Fruit fly (Drosophila melanogaster) whole organism, embryonic: ENCODE data around the gene Ptp36E.

Experiments used
- Ada2b ChIP-seq: fragments of 200-800 bp; sonication (Bioruptor generic); IDR thresholded peaks from 2 replicates; pipeline ENCODE4 v1.3.6; 2022; ENCODE audit warnings: missing biosample characterization, missing genetic modification characterization
- Adf1 ChIP-seq: fragments of 200-800 bp; sonication (Bioruptor generic); IDR thresholded peaks from 2 replicates; pipeline ENCODE4 v1.3.6; 2022; ENCODE audit warnings: missing biosample characterization, missing genetic modification characterization
- Awh ChIP-seq: fragments of 200-800 bp; sonication (Bioruptor generic); IDR thresholded peaks from 2 replicates; pipeline ENCODE4, ENCODE4 v1.3.6; 2022; ENCODE audit warnings: missing biosample characterization, missing genetic modification characterization
- B-H1 ChIP-seq: fragments of 200-800 bp; sonication (Bioruptor generic); IDR thresholded peaks from 3 replicates; pipeline ENCODE4 v1.3.6; 2022; ENCODE audit warnings: missing biosample characterization, missing genetic modification characterization
- CG10543 ChIP-seq: fragments of 200-800 bp; sonication (Bioruptor generic); optimal IDR thresholded peaks from 3 replicates; lab custom pipeline; 2017; ENCODE audit warnings: missing biosample characterization, mild to moderate bottlenecking, missing genetic modification characterization, moderate library complexity
- CG2199 ChIP-seq: fragments of 200-800 bp; sonication (Bioruptor generic); IDR thresholded peaks from 3 replicates; pipeline ENCODE4 v1.3.6; 2022; ENCODE audit warnings: missing biosample characterization, missing genetic modification characterization
- CG2875 ChIP-seq: fragments of 200-800 bp; sonication (Bioruptor generic); optimal IDR thresholded peaks from 2 replicates; lab custom pipeline; 2017; ENCODE audit warnings: missing biosample characterization, mild to moderate bottlenecking, missing genetic modification characterization, missing genetic modification reagents
- CG30403 ChIP-seq: fragments of 200-800 bp; sonication (Bioruptor generic); optimal IDR thresholded peaks from 3 replicates; lab custom pipeline; 2016; ENCODE audit warnings: missing biosample characterization, missing genetic modification characterization
- CG32772 ChIP-seq: fragments of 200-800 bp; sonication (Bioruptor generic); IDR thresholded peaks from 2 replicates; pipeline ENCODE4 v1.3.6; 2022; ENCODE audit warnings: missing biosample characterization, missing genetic modification characterization
- CG3726 ChIP-seq: fragments of 200-800 bp; sonication (Bioruptor generic); IDR thresholded peaks from 3 replicates; pipeline ENCODE4, ENCODE4 v1.3.6; 2022; ENCODE audit warnings: missing biosample characterization, missing genetic modification characterization
- CG4328 ChIP-seq: fragments of 200-800 bp; sonication (Bioruptor generic); optimal IDR thresholded peaks from 3 replicates; lab custom pipeline; 2017; ENCODE audit warnings: missing biosample characterization, missing genetic modification reagents, missing genetic modification characterization
- CG4360 ChIP-seq: fragments of 200-800 bp; sonication (Bioruptor generic); IDR thresholded peaks from 2 replicates; pipeline ENCODE4 v1.3.6; 2022; ENCODE audit warnings: missing biosample characterization, missing genetic modification characterization
- CG7372 ChIP-seq: fragments of 200-800 bp; sonication (Bioruptor generic); IDR thresholded peaks from 2 replicates; pipeline ENCODE4 v1.3.6; 2022; ENCODE audit warnings: missing biosample characterization, missing genetic modification characterization
- CG8290 ChIP-seq, 3 experiments: fragments of 200-800 bp; sonication (Bioruptor generic); optimal IDR thresholded peaks; 2 replicates each; lab custom pipeline; 2016 to 2019; ENCODE audit warnings: missing biosample characterization in 3 of 3, missing genetic modification characterization in 3 of 3, mild to moderate bottlenecking in 2 of 3, moderate library complexity in 1 of 3
- CG8478 ChIP-seq: fragments of >200 bp; optimal IDR thresholded peaks from 2 replicates; lab custom pipeline; 2018
- CG8924 ChIP-seq: fragments of 200-800 bp; optimal IDR thresholded peaks from 3 replicates; lab custom pipeline; 2019; ENCODE audit warnings: missing biosample characterization, mild to moderate bottlenecking, missing genetic modification characterization, moderate library complexity
- CG9437 ChIP-seq: fragments of 200-800 bp; sonication (Bioruptor generic); optimal IDR thresholded peaks from 2 replicates; lab custom pipeline; 2018; ENCODE audit warnings: missing biosample characterization, mild to moderate bottlenecking, missing genetic modification characterization
- D ChIP-seq, 2 experiments: fragments of 200-800 bp in 1 of 2; fragments of >200 bp in 1 of 2; sonication (Bioruptor generic) in 1 of 2; optimal IDR thresholded peaks; 2 replicates in 1 of 2; 3 replicates in 1 of 2; lab custom pipeline; 2017; ENCODE audit warnings: mild to moderate bottlenecking in 1 of 2, missing biosample characterization in 1 of 2, missing genetic modification characterization in 1 of 2, missing genetic modification reagents in 1 of 2
- D19A ChIP-seq: fragments of 200-800 bp; optimal IDR thresholded peaks from 3 replicates; lab custom pipeline; 2019; ENCODE audit warnings: missing biosample characterization, mild to moderate bottlenecking, missing genetic modification characterization, moderate library complexity
- Dbx ChIP-seq: fragments of 200-800 bp; sonication (Bioruptor generic); IDR thresholded peaks from 3 replicates; pipeline ENCODE4 v1.3.6; 2022; ENCODE audit warnings: missing biosample characterization, missing genetic modification characterization
- Dll ChIP-seq: fragments of 200-800 bp; sonication (Bioruptor generic); IDR thresholded peaks from 4 replicates; pipeline ENCODE4 v1.3.6; 2022; ENCODE audit warnings: missing biosample characterization, missing genetic modification characterization; ENCODE audit not compliant: partially characterized antibody
- H2.0 ChIP-seq: fragments of 200-800 bp; sonication (Bioruptor generic); IDR thresholded peaks from 2 replicates; pipeline ENCODE4 v1.3.6; 2022; ENCODE audit warnings: missing biosample characterization, missing genetic modification characterization
- HmgD ChIP-seq: fragments of 200-800 bp; sonication (Bioruptor generic); optimal IDR thresholded peaks from 3 replicates; lab custom pipeline; 2016; ENCODE audit warnings: missing biosample characterization, missing genetic modification characterization
- Hr3 ChIP-seq: fragments of 200-800 bp; sonication (Bioruptor generic); optimal IDR thresholded peaks from 3 replicates; lab custom pipeline; 2016; ENCODE audit warnings: missing biosample characterization, missing genetic modification characterization
- Hr51 ChIP-seq, 2 experiments: fragments of 200-800 bp; sonication (Bioruptor generic); optimal IDR thresholded peaks; 2 replicates in 1 of 2; 3 replicates in 1 of 2; lab custom pipeline; 2016 to 2018; ENCODE audit warnings: missing biosample characterization in 2 of 2, missing genetic modification characterization in 2 of 2, mild to moderate bottlenecking in 1 of 2, moderate library complexity in 1 of 2
- Hsf ChIP-seq: fragments of 200-800 bp; sonication (Bioruptor generic); optimal IDR thresholded peaks from 3 replicates; lab custom pipeline; 2016; ENCODE audit warnings: missing biosample characterization, missing genetic modification characterization
- Kr ChIP-seq: fragments of 200-800 bp; sonication (Bioruptor generic); optimal IDR thresholded peaks from 2 replicates; lab custom pipeline; 2017; ENCODE audit warnings: missing biosample characterization, mild to moderate bottlenecking, missing genetic modification characterization
- Mad ChIP-seq: fragments of 200-800 bp; sonication (Bioruptor generic); optimal IDR thresholded peaks from 2 replicates; lab custom pipeline; 2016; ENCODE audit warnings: missing biosample characterization, missing genetic modification characterization
- NC2α ChIP-seq: fragments of 200-800 bp; sonication (Bioruptor generic); optimal IDR thresholded peaks from 2 replicates; lab custom pipeline; 2016; ENCODE audit warnings: missing biosample characterization, missing genetic modification characterization
- NK7.1 ChIP-seq: fragments of 200-800 bp; sonication (Bioruptor generic); optimal IDR thresholded peaks from 3 replicates; lab custom pipeline; 2016; ENCODE audit warnings: missing biosample characterization, missing genetic modification characterization
- Nf-YC ChIP-seq: fragments of 200-800 bp; optimal IDR thresholded peaks from 3 replicates; lab custom pipeline; 2019; ENCODE audit warnings: missing biosample characterization, mild to moderate bottlenecking, missing genetic modification characterization, moderate library complexity
- Rfx ChIP-seq: fragments of 200-800 bp; sonication (Bioruptor generic); IDR thresholded peaks from 2 replicates; pipeline ENCODE4 v1.3.6; 2022; ENCODE audit warnings: missing biosample characterization, missing genetic modification characterization
- Tbp ChIP-seq: fragments of >200 bp; optimal IDR thresholded peaks from 2 replicates; lab custom pipeline; 2018; ENCODE audit warnings: missing biosample characterization, missing genetic modification characterization
- Xrp1 ChIP-seq: fragments of 200-800 bp; sonication (Bioruptor generic); IDR thresholded peaks from 2 replicates; pipeline ENCODE4 v1.3.6; 2022; ENCODE audit warnings: missing biosample characterization, missing genetic modification characterization
- cwo ChIP-seq: fragments of 200-800 bp; sonication (Bioruptor generic); optimal IDR thresholded peaks from 3 replicates; lab custom pipeline; 2017; ENCODE audit warnings: missing biosample characterization, missing genetic modification characterization, mild to moderate bottlenecking, moderate library complexity, missing genetic modification reagents
- fd3F ChIP-seq: fragments of 200-800 bp; sonication (Bioruptor generic); optimal IDR thresholded peaks from 2 replicates; lab custom pipeline; 2018; ENCODE audit warnings: missing biosample characterization, mild to moderate bottlenecking, missing genetic modification characterization, moderate library complexity
- h ChIP-seq: fragments of >200 bp; optimal IDR thresholded peaks from 2 replicates; lab custom pipeline; 2017
- hkb ChIP-seq, 2 experiments: fragments of 200-800 bp in 1 of 2; fragments of >200 bp in 1 of 2; sonication (Bioruptor generic) in 1 of 2; IDR thresholded peaks in 1 of 2; optimal IDR thresholded peaks in 1 of 2; 2 replicates each; pipeline versions ENCODE4 v1.3.6 to Lab custom; 2017 to 2022; ENCODE audit warnings: missing biosample characterization in 1 of 2, missing genetic modification characterization in 1 of 2
- ind ChIP-seq: fragments of 200-800 bp; sonication (Bioruptor generic); optimal IDR thresholded peaks from 3 replicates; lab custom pipeline; 2016; ENCODE audit warnings: missing biosample characterization, missing genetic modification characterization
- jing ChIP-seq: fragments of 200-800 bp; sonication (Bioruptor generic); optimal IDR thresholded peaks from 2 replicates; lab custom pipeline; 2018; ENCODE audit warnings: missing biosample characterization, mild to moderate bottlenecking, missing genetic modification characterization
- lilli ChIP-seq: fragments of 200-800 bp; sonication (Bioruptor generic); optimal IDR thresholded peaks from 3 replicates; lab custom pipeline; 2016; ENCODE audit warnings: missing biosample characterization, missing genetic modification characterization
- mld ChIP-seq: fragments of 200-800 bp; sonication (Bioruptor generic); IDR thresholded peaks from 3 replicates; pipeline ENCODE4 v1.3.6; 2022; ENCODE audit warnings: missing biosample characterization, missing genetic modification characterization; ENCODE audit not compliant: partially characterized antibody
- phol ChIP-seq: fragments of 200-800 bp; sonication (Bioruptor generic); optimal IDR thresholded peaks from 3 replicates; lab custom pipeline; 2018; ENCODE audit warnings: missing biosample characterization, mild to moderate bottlenecking, missing genetic modification characterization, moderate library complexity
- sna ChIP-seq: fragments of 200-800 bp; sonication (Bioruptor generic); IDR thresholded peaks from 2 replicates; pipeline ENCODE4 v1.3.6; 2022; ENCODE audit warnings: missing biosample characterization, missing genetic modification characterization; ENCODE audit not compliant: partially characterized antibody
- so ChIP-seq: fragments of 200-800 bp; sonication (Bioruptor generic); IDR thresholded peaks from 3 replicates; pipeline ENCODE4 v1.3.6; 2022; ENCODE audit warnings: missing biosample characterization, missing genetic modification characterization
- sob ChIP-seq: fragments of 200-800 bp; sonication (Bioruptor generic); IDR thresholded peaks from 2 replicates; pipeline ENCODE4 v1.3.6; 2022; ENCODE audit warnings: missing biosample characterization, missing genetic modification characterization
- wek ChIP-seq: fragments of 200-800 bp; sonication (Bioruptor generic); optimal IDR thresholded peaks from 3 replicates; lab custom pipeline; 2018; ENCODE audit warnings: missing biosample characterization, mild to moderate bottlenecking, missing genetic modification characterization, moderate library complexity
- z ChIP-seq: fragments of 200-800 bp; sonication (Bioruptor generic); IDR thresholded peaks from 3 replicates; pipeline ENCODE4 v1.3.6; 2022; ENCODE audit warnings: missing biosample characterization, missing genetic modification characterization

Gene Ptp36E

dm6 chr2L:18151134-18151825, 33.5 kb downstream of the Ptp36E start (continued):
- TF ChIP-seq mld (GFP tag; lab: Robert Waterston, UW) (no peak), CG4360 (GFP tag; lab: Robert Waterston, UW) (peak; percentile 100), B-H1 (GFP tag; lab: Robert Waterston, UW) (peak; percentile 38; the same call in 2 of the 3 replicates), Hr51 (GFP tag; optimal IDR thresholded peaks at IDR 0.05; lab: Kevin White, UChicago) (peak in 1 of 2 experiments; percentile 20), HmgD (GFP tag; lab: Kevin White, UChicago) (peak; percentile 82), NC2α (GFP tag; lab: Kevin White, UChicago) (no peak), CG32772 (peak; percentile 51; the same call in 1 of the 2 replicates), z (GFP tag; lab: Robert Waterston, UW) (peak; percentile 97), CG7372 (GFP tag; lab: Robert Waterston, UW) (peak; percentile 66), Rfx (GFP tag; lab: Robert Waterston, UW) (peak; percentile 87), CG9437 (GFP tag; lab: Kevin White, UChicago) (peak; percentile 65), Hsf (GFP tag; lab: Kevin White, UChicago) (peak; percentile 70), Mad (GFP tag; lab: Kevin White, UChicago) (no peak), Adf1 (GFP tag; lab: Robert Waterston, UW) (peak; percentile 66), cwo (peak; percentile 33), CG8290 (GFP tag; optimal IDR thresholded peaks at IDR 0.05; lab: Kevin White, UChicago) (peak; percentile 24), CG8290 (tag; optimal IDR thresholded peaks at IDR 0.05; lab: Kevin White, UChicago) (peak; percentile 22 to 78), phol (tag; lab: Kevin White, UChicago) (peak; percentile 23), CG30403 (GFP tag; lab: Kevin White, UChicago) (peak; percentile 34), jing (GFP tag; lab: Kevin White, UChicago) (peak; percentile 41), CG8478 (peak; percentile 97), CG2875 (GFP tag; lab: Kevin White, UChicago) (no peak), lilli (peak; percentile 65), so (GFP tag; lab: Robert Waterston, UW) (peak; percentile 72; the same call in 2 of the 3 replicates), Dll (GFP tag; lab: Robert Waterston, UW) (peak; percentile 36; the same call in 1 of the 4 replicates), Hr3 (GFP tag; lab: Kevin White, UChicago) (peak; percentile 2), h (lab: Kevin White, UChicago) (no peak), Dbx (GFP tag; lab: Robert Waterston, UW) (peak; percentile 73), D (optimal IDR thresholded peaks at IDR 0.05; lab: Kevin White, UChicago) (no peak), D (GFP tag; optimal IDR thresholded peaks at IDR 0.05; lab: Kevin White, UChicago) (peak; percentile 13), CG8924 (no peak), CG2199 (GFP tag; lab: Robert Waterston, UW) (peak; percentile 90), hkb (optimal IDR thresholded peaks at IDR 0.05; lab: Kevin White, UChicago) (no peak), hkb (GFP tag; IDR thresholded peaks at IDR 0.05; lab: Robert Waterston, UW) (peak; percentile 45; the same call in 1 of the 2 replicates), CG3726 (GFP tag; lab: Robert Waterston, UW) (no peak), Awh (GFP tag; lab: Robert Waterston, UW) (0 out of 2 replicates have a peak, but pooled peaks have one; percentile 23), D19A (tag; lab: Kevin White, UChicago) (peak; percentile 17), Tbp (GFP tag; lab: Kevin White, UChicago) (no peak), Xrp1 (GFP tag; lab: Robert Waterston, UW) (peak; percentile 50; the same call in 1 of the 2 replicates), wek (GFP tag; lab: Kevin White, UChicago) (peak; percentile 7), CG10543 (GFP tag; lab: Kevin White, UChicago) (peak; percentile 57), sna (GFP tag; lab: Robert Waterston, UW) (peak; percentile 49; the same call in 1 of the 2 replicates), Ada2b (GFP tag; lab: Robert Waterston, UW) (peak; percentile 74), CG4328 (GFP tag; lab: Kevin White, UChicago) (no peak), ind (GFP tag; lab: Kevin White, UChicago) (peak; percentile 58), Kr (GFP tag; lab: Kevin White, UChicago) (no peak), H2.0 (GFP tag; lab: Robert Waterston, UW) (peak; percentile 58; the same call in 1 of the 2 replicates), NK7.1 (peak; percentile 54), Nf-YC (peak; percentile 46), fd3F (GFP tag; lab: Kevin White, UChicago) (peak; percentile 1), sob (GFP tag; lab: Robert Waterston, UW) (peak; percentile 75)
